Fruit fly (Drosophila melanogaster): ENCODE data around the gene GCS2alpha.

- TF ChIP-seq CG33017 (tag; optimal IDR thresholded peaks at IDR 0.05) (no peak), pad (GFP tag; optimal IDR thresholded peaks at IDR 0.05) (no peak)
Measured at dm6 chrX:21605514-21605913, 450 bp upstream of the GCS2alpha start.
